Worm (Caenorhabditis elegans): ENCODE measurements around the gene dyn-1.
A peak's percentile ranks its signal among the peaks of the same experiment; 100 is the strongest.

DNA sequence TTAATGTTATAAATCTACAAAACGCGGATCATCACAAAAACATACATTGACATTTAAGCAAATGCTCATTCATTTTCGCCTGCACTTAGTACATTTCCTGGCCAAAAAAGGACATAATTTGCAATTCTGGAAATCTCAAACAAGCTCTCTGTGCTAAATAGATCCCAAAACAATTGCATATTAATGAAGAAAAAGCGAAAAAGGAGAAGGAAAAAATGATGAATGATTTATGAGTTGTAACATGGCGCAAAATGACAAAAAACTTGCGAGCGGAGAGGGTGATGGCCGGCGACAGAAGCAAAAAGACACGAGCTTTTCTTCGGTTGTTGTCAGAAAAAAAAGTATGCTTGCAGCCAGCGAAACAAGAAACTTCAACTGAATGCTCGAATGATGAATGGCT, 13.8 kb upstream of the dyn-1 start:
- TF ChIP-seq nhr-11 (tag; optimal IDR thresholded peaks at IDR 0.05), result no peak
- no peak for TF ChIP-seq elt-3 (tag; optimal IDR thresholded peaks at IDR 0.05)
- TF ChIP-seq nhr-21 (tag; optimal IDR thresholded peaks at IDR 0.05), result no peak
- peak in 1 of 2 experiments; percentile 21 for TF ChIP-seq lsy-2 (tag; optimal IDR thresholded peaks at IDR 0.05)
- no peak for TF ChIP-seq ceh-82 (tag; optimal IDR thresholded peaks at IDR 0.05)

Data from whole organism, L2 larva.